Fruit fly (Drosophila melanogaster) whole organism, wandering third instar larva: ENCODE data around the gene Zmynd10.

Experiments used
- Abd-B ChIP-seq: fragments of >200 bp; optimal IDR thresholded peaks from 2 replicates; lab custom pipeline; 2017; ENCODE audit warnings: missing biosample characterization, missing genetic modification characterization
- CG32264 ChIP-seq: fragments of 200-800 bp; sonication (Bioruptor generic); optimal IDR thresholded peaks from 2 replicates; lab custom pipeline; 2016; ENCODE audit warnings: missing biosample characterization, missing genetic modification characterization
- CG9705 ChIP-seq: fragments of 200-800 bp; sonication (Bioruptor generic); optimal IDR thresholded peaks from 2 replicates; lab custom pipeline; 2018; ENCODE audit warnings: missing biosample characterization, mild to moderate bottlenecking, missing genetic modification characterization
- CrebA ChIP-seq: fragments of 200-800 bp; sonication (Bioruptor generic); optimal IDR thresholded peaks from 2 replicates; lab custom pipeline; 2016; ENCODE audit warnings: missing biosample characterization, mild to moderate bottlenecking, missing genetic modification characterization, borderline replicate concordance
- Dfd ChIP-seq: fragments of >200 bp; optimal IDR thresholded peaks from 2 replicates; lab custom pipeline; 2017; ENCODE audit warnings: missing biosample characterization, missing genetic modification characterization
- Dif ChIP-seq: fragments of 200-275, 200-300 bp; sonication (Bioruptor generic); optimal IDR thresholded peaks from 2 replicates; lab custom pipeline; 2018; ENCODE audit warnings: missing biosample characterization, missing genetic modification characterization; ENCODE audit not compliant: partially characterized antibody
- GATAd ChIP-seq: sonication (Bioruptor generic); optimal IDR thresholded peaks from 2 replicates; lab custom pipeline; 2016; ENCODE audit warnings: missing biosample characterization, missing genetic modification characterization
- HLH106 ChIP-seq: fragments of 200-800 bp; optimal IDR thresholded peaks from 3 replicates; lab custom pipeline; 2019; ENCODE audit warnings: missing biosample characterization, mild to moderate bottlenecking, missing genetic modification characterization, moderate library complexity
- Hnf4 ChIP-seq: fragments of 200-800 bp; sonication (Bioruptor generic); optimal IDR thresholded peaks from 2 replicates; lab custom pipeline; 2016; ENCODE audit warnings: missing biosample characterization, mild to moderate bottlenecking, missing genetic modification characterization
- Hr78 ChIP-seq: fragments of >200 bp; optimal IDR thresholded peaks from 2 replicates; lab custom pipeline; 2017; ENCODE audit warnings: missing biosample characterization, missing genetic modification characterization
- Hr83 ChIP-seq: fragments of 200-300 bp; sonication (Bioruptor generic); optimal IDR thresholded peaks from 2 replicates; lab custom pipeline; 2016; ENCODE audit warnings: missing biosample characterization, mild to moderate bottlenecking, missing genetic modification characterization, moderate library complexity; ENCODE audit not compliant: poor library complexity, severe bottlenecking
- Jra ChIP-seq: sonication (Bioruptor generic); optimal IDR thresholded peaks from 2 replicates; lab custom pipeline; 2016; ENCODE audit warnings: missing biosample characterization, missing genetic modification characterization
- Mio ChIP-seq: sonication (Bioruptor generic); optimal IDR thresholded peaks from 2 replicates; lab custom pipeline; 2016; ENCODE audit warnings: missing biosample characterization, missing genetic modification characterization
- Myc ChIP-seq: fragments of >200 bp; optimal IDR thresholded peaks from 2 replicates; lab custom pipeline; 2017
- N ChIP-seq: fragments of >200 bp; optimal IDR thresholded peaks from 2 replicates; lab custom pipeline; 2018; ENCODE audit warnings: missing biosample characterization, missing external identifiers, missing genetic modification characterization
- OdsH ChIP-seq: fragments of 200-800 bp; sonication (Bioruptor generic); optimal IDR thresholded peaks from 2 replicates; lab custom pipeline; 2016; ENCODE audit warnings: missing biosample characterization, mild to moderate bottlenecking, missing genetic modification characterization
- Rel ChIP-seq, 2 experiments: fragments of 200-800 bp; sonication (Bioruptor generic) in 1 of 2; optimal IDR thresholded peaks; 2 replicates in 1 of 2; 3 replicates in 1 of 2; lab custom pipeline; 2016 to 2019; ENCODE audit warnings: mild to moderate bottlenecking in 2 of 2, missing biosample characterization in 2 of 2, missing genetic modification characterization in 2 of 2, moderate library complexity in 1 of 2
- Sp1 ChIP-seq: fragments of 200-800 bp; sonication (Bioruptor generic); optimal IDR thresholded peaks from 3 replicates; lab custom pipeline; 2019; ENCODE audit warnings: missing biosample characterization, mild to moderate bottlenecking, missing genetic modification characterization, moderate library complexity
- Vsx2 ChIP-seq: fragments of 200-300, 225-300 bp; sonication (Bioruptor generic); optimal IDR thresholded peaks from 2 replicates; lab custom pipeline; 2018; ENCODE audit warnings: missing biosample characterization, missing genetic modification characterization; ENCODE audit not compliant: partially characterized antibody
- br ChIP-seq: fragments of 200-800 bp; sonication (Bioruptor generic); optimal IDR thresholded peaks from 2 replicates; lab custom pipeline; 2016; ENCODE audit warnings: missing biosample characterization, missing genetic modification characterization
- brk ChIP-seq: fragments of 200-800 bp; sonication (Bioruptor generic); optimal IDR thresholded peaks from 2 replicates; lab custom pipeline; 2016; ENCODE audit warnings: missing biosample characterization, mild to moderate bottlenecking, missing genetic modification characterization
- dl ChIP-seq, 2 experiments: fragments of 175-275, 200-275 bp in 1 of 2; fragments of 200-275 bp in 1 of 2; sonication (Bioruptor generic); optimal IDR thresholded peaks; lab custom pipeline; 2018; ENCODE audit warnings: mild to moderate bottlenecking in 2 of 2, missing biosample characterization in 2 of 2, missing genetic modification characterization in 2 of 2, moderate library complexity in 2 of 2; ENCODE audit not compliant: partially characterized antibody in 2 of 2, insufficient read depth in 1 of 2
- dmrt93B ChIP-seq: fragments of 200-800 bp; sonication (Bioruptor generic); optimal IDR thresholded peaks from 2 replicates; lab custom pipeline; 2018; ENCODE audit warnings: missing biosample characterization, mild to moderate bottlenecking, missing genetic modification characterization
- dsf ChIP-seq: sonication (Bioruptor generic); optimal IDR thresholded peaks from 2 replicates; lab custom pipeline; 2016; ENCODE audit warnings: missing biosample characterization, missing genetic modification characterization, borderline replicate concordance
- ey ChIP-seq: fragments of 200-800 bp; sonication (Bioruptor generic); optimal IDR thresholded peaks from 2 replicates; lab custom pipeline; 2016; ENCODE audit warnings: missing biosample characterization, missing genetic modification characterization
- foxo ChIP-seq, 2 experiments: fragments of 200-800 bp; sonication (Bioruptor generic); optimal IDR thresholded peaks; 2 replicates in 1 of 2; 3 replicates in 1 of 2; lab custom pipeline; 2016 to 2017; ENCODE audit warnings: missing biosample characterization in 2 of 2, missing genetic modification characterization in 2 of 2
- fru ChIP-seq: fragments of 200-800 bp; sonication (Bioruptor generic); optimal IDR thresholded peaks from 3 replicates; lab custom pipeline; 2016; ENCODE audit warnings: missing biosample characterization, mild to moderate bottlenecking, missing genetic modification characterization
- h ChIP-seq: fragments of 200-800 bp; sonication (Bioruptor generic); optimal IDR thresholded peaks from 3 replicates; lab custom pipeline; 2016; ENCODE audit warnings: missing biosample characterization, mild to moderate bottlenecking, missing genetic modification characterization
- jim ChIP-seq: fragments of 175-275, 200-325 bp; sonication (Bioruptor generic); optimal IDR thresholded peaks from 2 replicates; lab custom pipeline; 2016; ENCODE audit warnings: missing biosample characterization, mild to moderate bottlenecking, missing genetic modification characterization
- lola ChIP-seq: fragments of >200 bp; optimal IDR thresholded peaks from 2 replicates; lab custom pipeline; 2017; ENCODE audit warnings: missing biosample characterization, missing genetic modification characterization
- pan ChIP-seq: fragments of >200 bp; optimal IDR thresholded peaks from 2 replicates; lab custom pipeline; 2017
- psq ChIP-seq: fragments of 200-800 bp; sonication (Bioruptor generic); optimal IDR thresholded peaks from 3 replicates; lab custom pipeline; 2017; ENCODE audit warnings: missing biosample characterization, mild to moderate bottlenecking, missing genetic modification characterization, moderate library complexity
- rgr ChIP-seq: fragments of 200-800 bp; sonication (Bioruptor generic); optimal IDR thresholded peaks from 3 replicates; lab custom pipeline; 2016; ENCODE audit warnings: missing biosample characterization, mild to moderate bottlenecking, missing genetic modification characterization
- sage ChIP-seq: fragments of 200-800 bp; sonication (Bioruptor generic); optimal IDR thresholded peaks from 2 replicates; lab custom pipeline; 2016; ENCODE audit warnings: missing biosample characterization, mild to moderate bottlenecking, missing genetic modification characterization
- sv ChIP-seq: fragments of 200-800 bp; sonication (Bioruptor generic); optimal IDR thresholded peaks from 3 replicates; lab custom pipeline; 2016; ENCODE audit warnings: missing biosample characterization, missing genetic modification characterization
- tai ChIP-seq: sonication (Bioruptor generic); optimal IDR thresholded peaks from 2 replicates; lab custom pipeline; 2016; ENCODE audit warnings: missing biosample characterization, missing genetic modification characterization
- usp ChIP-seq: fragments of >200 bp; optimal IDR thresholded peaks from 2 replicates; lab custom pipeline; 2017; ENCODE audit warnings: missing biosample characterization, missing genetic modification characterization
- woc ChIP-seq: sonication (Bioruptor generic); optimal IDR thresholded peaks from 2 replicates; lab custom pipeline; 2016; ENCODE audit warnings: missing biosample characterization, mild to moderate bottlenecking, missing genetic modification characterization

Gene Zmynd10

dm6 chr3L:13031326-13031725 is 5.1 kb upstream of the Zmynd10 start:
- TF ChIP-seq N (GFP tag; lab: Kevin White, UChicago) (no peak), Hnf4 (GFP tag; lab: Kevin White, UChicago) (no peak), CrebA (no peak), pan (lab: Kevin White, UChicago) (no peak), dsf (GFP tag; lab: Kevin White, UChicago) (no peak), dl (GFP tag; optimal IDR thresholded peaks at IDR 0.05; lab: Kevin White, UChicago; ENCODE audit: insufficient read depth in 1 of 2, partially characterized antibody in 2 of 2) (no peak), Dfd (GFP tag; lab: Kevin White, UChicago) (no peak), Sp1 (GFP tag; lab: Kevin White, UChicago) (no peak), rgr (no peak), usp (GFP tag; lab: Kevin White, UChicago) (no peak), Abd-B (no peak), lola (GFP tag; lab: Kevin White, UChicago) (no peak), br (GFP tag; lab: Kevin White, UChicago) (no peak)
- TF ChIP-seq, all 38 proteins: peak for 0

dm6 chr3L:13030055-13030634 is 3.9 kb upstream of the Zmynd10 start:
- TF ChIP-seq jim (GFP tag; lab: Kevin White, UChicago) (no peak), brk (GFP tag; lab: Kevin White, UChicago) (no peak), fru (peak; percentile 20), psq (no peak), woc (GFP tag; lab: Kevin White, UChicago) (no peak), h (peak; percentile 24), lola (GFP tag; lab: Kevin White, UChicago) (no peak), Mio (GFP tag; lab: Kevin White, UChicago) (no peak), rgr (peak; percentile 13), ey (no peak), CG9705 (GFP tag; lab: Kevin White, UChicago) (no peak), tai (GFP tag; lab: Kevin White, UChicago) (no peak), sage (no peak)

- TF ChIP-seq Mio (GFP tag; lab: Kevin White, UChicago) (no peak), dl (GFP tag; optimal IDR thresholded peaks at IDR 0.05; lab: Kevin White, UChicago; ENCODE audit: insufficient read depth in 1 of 2, partially characterized antibody in 2 of 2) (peak in 1 of 2 experiments; percentile 6), Vsx2 (peak; percentile 38), Jra (GFP tag; lab: Kevin White, UChicago) (no peak), Hr83 (GFP tag; lab: Kevin White, UChicago) (peak; percentile 9), GATAd (GFP tag; lab: Kevin White, UChicago) (no peak), HLH106 (tag; lab: Kevin White, UChicago) (no peak), rgr (peak; percentile 12), OdsH (GFP tag; lab: Kevin White, UChicago) (no peak), tai (GFP tag; lab: Kevin White, UChicago) (no peak), N (GFP tag; lab: Kevin White, UChicago) (no peak), usp (GFP tag; lab: Kevin White, UChicago) (no peak), lola (GFP tag; lab: Kevin White, UChicago) (no peak), sage (no peak), Abd-B (no peak), Dfd (GFP tag; lab: Kevin White, UChicago) (peak; percentile 77), dmrt93B (GFP tag; lab: Kevin White, UChicago) (no peak), CrebA (no peak), Dif (GFP tag; lab: Kevin White, UChicago) (peak; percentile 77), h (peak; percentile 18), Rel (GFP tag; optimal IDR thresholded peaks at IDR 0.05; lab: Kevin White, UChicago) (peak; percentile 24), Rel (tag; optimal IDR thresholded peaks at IDR 0.05; lab: Kevin White, UChicago) (peak; percentile 9), ey (no peak), jim (GFP tag; lab: Kevin White, UChicago) (no peak), sv (GFP tag; lab: Kevin White, UChicago) (no peak), woc (GFP tag; lab: Kevin White, UChicago) (no peak), CG32264 (GFP tag; lab: Kevin White, UChicago) (no peak), foxo (GFP tag; optimal IDR thresholded peaks at IDR 0.05; lab: Kevin White, UChicago) (no peak), Hnf4 (GFP tag; lab: Kevin White, UChicago) (no peak), dsf (GFP tag; lab: Kevin White, UChicago) (no peak), CG9705 (GFP tag; lab: Kevin White, UChicago) (no peak), fru (peak; percentile 32), Hr78 (GFP tag; lab: Kevin White, UChicago) (no peak), br (GFP tag; lab: Kevin White, UChicago) (no peak), Sp1 (GFP tag; lab: Kevin White, UChicago) (peak; percentile 17), psq (peak; percentile 27), Myc (lab: Kevin White, UChicago) (no peak), pan (lab: Kevin White, UChicago) (no peak), brk (GFP tag; lab: Kevin White, UChicago) (no peak)
Observed at dm6 chr3L:13028740-13029139, 2.5 kb upstream of the Zmynd10 start, which contains the start of gene CG17672. Gene CG17672 (plus strand): TSS chr3L:13028962.
